Worm (Caenorhabditis elegans): ENCODE data around the gene hsp-25.

ce11 chrX:6064385-6064784, 24.9 kb upstream of the hsp-25 start:
- TF ChIP-seq him-1 (tag; optimal IDR thresholded peaks at IDR 0.05) (no peak), dao-5 (tag; optimal IDR thresholded peaks at IDR 0.05) (no peak)

Data from whole organism, L4/young adult.